Worm (Caenorhabditis elegans) whole organism, L3 larva: ENCODE data around the gene idpb-2.

Experiments used
- ama-1 ChIP-seq: fragments of 150-350 bp; optimal IDR thresholded peaks from 2 replicates; lab custom pipeline; 2018
- ceh-82 ChIP-seq: fragments of 150-350 bp; optimal IDR thresholded peaks from 2 replicates; lab custom pipeline; 2014; ENCODE audit warnings: missing biosample characterization, missing genetic modification characterization
- ceh-9 ChIP-seq: sonication (generic microtip); optimal IDR thresholded peaks from 2 replicates; lab custom pipeline; 2018; ENCODE audit warnings: missing biosample characterization, missing genetic modification characterization
- daf-12 ChIP-seq: fragments of 150-350 bp; optimal IDR thresholded peaks from 2 replicates; lab custom pipeline; 2014; ENCODE audit warnings: missing biosample characterization, missing genetic modification reagents, missing genetic modification characterization
- egl-27 ChIP-seq: sonication (generic microtip); optimal IDR thresholded peaks from 4 replicates; lab custom pipeline; 2017; ENCODE audit warnings: missing biosample characterization, missing genetic modification reagents, missing genetic modification characterization
- egl-5 ChIP-seq: fragments of 150-350 bp; optimal IDR thresholded peaks from 2 replicates; lab custom pipeline; 2017; ENCODE audit warnings: missing biosample characterization, missing genetic modification reagents, missing genetic modification characterization, inconsistent platforms
- elt-2 ChIP-seq: sonication (generic microtip); optimal IDR thresholded peaks from 2 replicates; lab custom pipeline; 2016; ENCODE audit warnings: missing genetic modification reagents, mild to moderate bottlenecking, missing genetic modification characterization, missing compliant biosample characterization
- elt-3 ChIP-seq, 3 experiments: fragments of 150-350 bp in 1 of 3; sonication (generic microtip) in 2 of 3; optimal IDR thresholded peaks; 2 replicates in 2 of 3; 4 replicates in 1 of 3; lab custom pipeline; 2014 to 2017; ENCODE audit warnings: missing biosample characterization in 3 of 3, missing genetic modification characterization in 3 of 3
- fkh-10 ChIP-seq: sonication (generic microtip); optimal IDR thresholded peaks from 2 replicates; lab custom pipeline; 2017; ENCODE audit warnings: missing biosample characterization, missing genetic modification reagents, missing genetic modification characterization
- fkh-2 ChIP-seq: fragments of 150-350 bp; optimal IDR thresholded peaks from 2 replicates; lab custom pipeline; 2014; ENCODE audit warnings: missing biosample characterization, missing genetic modification reagents, missing genetic modification characterization
- fos-1 ChIP-seq: fragments of 150-350 bp; optimal IDR thresholded peaks from 2 replicates; lab custom pipeline; 2014; ENCODE audit warnings: missing biosample characterization, missing genetic modification characterization
- hmg-11 ChIP-seq: sonication (generic microtip); optimal IDR thresholded peaks from 2 replicates; lab custom pipeline; 2016; ENCODE audit warnings: missing genetic modification characterization, missing compliant biosample characterization
- jun-1 ChIP-seq: fragments of 150-350 bp; optimal IDR thresholded peaks from 2 replicates; lab custom pipeline; 2014; ENCODE audit warnings: missing biosample characterization, missing genetic modification reagents, missing genetic modification characterization
- lin-15B ChIP-seq: fragments of 150-350 bp; optimal IDR thresholded peaks from 2 replicates; lab custom pipeline; 2014; ENCODE audit warnings: missing biosample characterization, missing genetic modification characterization
- lin-39 ChIP-seq: fragments of 150-350 bp; optimal IDR thresholded peaks from 2 replicates; lab custom pipeline; 2018; ENCODE audit warnings: missing biosample characterization, missing genetic modification reagents, missing genetic modification characterization
- lsy-12 ChIP-seq: sonication (generic microtip); optimal IDR thresholded peaks from 2 replicates; lab custom pipeline; 2016; ENCODE audit warnings: mild to moderate bottlenecking, missing genetic modification characterization, missing compliant biosample characterization
- mdl-1 ChIP-seq: fragments of 150-350 bp; optimal IDR thresholded peaks from 2 replicates; lab custom pipeline; 2014; ENCODE audit warnings: missing biosample characterization, missing genetic modification characterization
- mml-1 ChIP-seq: fragments of 150-350 bp; sonication (generic microtip); optimal IDR thresholded peaks from 3 replicates; lab custom pipeline; 2014; ENCODE audit warnings: missing biosample characterization, missing genetic modification characterization
- nfya-1 ChIP-seq: sonication (generic microtip); optimal IDR thresholded peaks from 2 replicates; lab custom pipeline; 2017; ENCODE audit warnings: missing genetic modification characterization, mild to moderate bottlenecking, missing compliant biosample characterization, antibody characterized with exemption, moderate library complexity; ENCODE audit not compliant: insufficient read depth
- nhr-11 ChIP-seq: fragments of 150-350 bp; optimal IDR thresholded peaks from 2 replicates; lab custom pipeline; 2014; ENCODE audit warnings: missing biosample characterization, missing genetic modification characterization
- nhr-23 ChIP-seq: fragments of 150-350 bp; optimal IDR thresholded peaks from 2 replicates; lab custom pipeline; 2014; ENCODE audit warnings: missing biosample characterization, missing genetic modification reagents, missing genetic modification characterization
- nhr-25 ChIP-seq: sonication (generic microtip); optimal IDR thresholded peaks from 2 replicates; lab custom pipeline; 2017; ENCODE audit warnings: missing biosample characterization, missing genetic modification characterization
- nhr-28 ChIP-seq: fragments of 150-350 bp; optimal IDR thresholded peaks from 2 replicates; lab custom pipeline; 2014; ENCODE audit warnings: missing biosample characterization, missing genetic modification characterization
- nhr-43 ChIP-seq: sonication (generic microtip); optimal IDR thresholded peaks from 2 replicates; lab custom pipeline; 2016; ENCODE audit warnings: mild to moderate bottlenecking, missing genetic modification characterization, missing compliant biosample characterization; ENCODE audit not compliant: poor library complexity, severe bottlenecking
- nhr-67 ChIP-seq: fragments of 150-350 bp; optimal IDR thresholded peaks from 2 replicates; lab custom pipeline; 2014; ENCODE audit warnings: missing biosample characterization, missing genetic modification characterization
- nhr-76 ChIP-seq: fragments of 150-350 bp; sonication (generic microtip); optimal IDR thresholded peaks from 5 replicates; lab custom pipeline; 2014; ENCODE audit warnings: missing biosample characterization, missing genetic modification characterization
- nhr-77 ChIP-seq: fragments of 150-350 bp; optimal IDR thresholded peaks from 2 replicates; lab custom pipeline; 2014; ENCODE audit warnings: missing biosample characterization, missing genetic modification characterization
- pha-4 ChIP-seq: fragments of 150-350 bp; optimal IDR thresholded peaks from 2 replicates; lab custom pipeline; 2014; ENCODE audit warnings: missing biosample characterization, missing genetic modification reagents, missing genetic modification characterization
- pqm-1 ChIP-seq: fragments of 150-350 bp; optimal IDR thresholded peaks from 2 replicates; lab custom pipeline; 2017; ENCODE audit warnings: missing biosample characterization, missing genetic modification characterization, inconsistent platforms
- sea-2 ChIP-seq: fragments of 150-350 bp; sonication (generic microtip); optimal IDR thresholded peaks from 4 replicates; lab custom pipeline; 2014; ENCODE audit warnings: missing biosample characterization, missing genetic modification reagents, missing genetic modification characterization
- skn-1 ChIP-seq: fragments of 150-350 bp; optimal IDR thresholded peaks from 2 replicates; lab custom pipeline; 2014; ENCODE audit warnings: missing biosample characterization, missing genetic modification characterization
- snpc-4 ChIP-seq: fragments of 150-350 bp; optimal IDR thresholded peaks from 2 replicates; lab custom pipeline; 2014; ENCODE audit warnings: missing biosample characterization, missing genetic modification characterization
- tbx-2 ChIP-seq: sonication (generic microtip); optimal IDR thresholded peaks from 2 replicates; lab custom pipeline; 2016; ENCODE audit warnings: mild to moderate bottlenecking, missing genetic modification characterization, missing compliant biosample characterization
- unc-39 ChIP-seq: sonication (generic microtip); optimal IDR thresholded peaks from 4 replicates; lab custom pipeline; 2017; ENCODE audit warnings: missing biosample characterization, missing genetic modification characterization
- unc-62 ChIP-seq: fragments of 150-350 bp; sonication (generic microtip); optimal IDR thresholded peaks from 4 replicates; lab custom pipeline; 2014; ENCODE audit warnings: missing biosample characterization, missing genetic modification reagents, missing genetic modification characterization
- zag-1 ChIP-seq: fragments of 150-350 bp; optimal IDR thresholded peaks from 2 replicates; lab custom pipeline; 2014; ENCODE audit warnings: missing biosample characterization, missing genetic modification characterization

Gene idpb-2

ce11 chrII:5061794-5062368 is 7.5 kb downstream of the idpb-2 start, which contains the start of gene smc-5 (continued):
- TF ChIP-seq mdl-1 (tag; lab: Kevin White, UChicago) (no peak), sea-2 (GFP tag; lab: Kevin White, UChicago) (no peak), pha-4 (tag; lab: Kevin White, UChicago) (no peak), elt-3 (tag; optimal IDR thresholded peaks at IDR 0.05; lab: Kevin White, UChicago) (no peak), elt-2 (tag; lab: Kevin White, UChicago) (no peak)

DNA sequence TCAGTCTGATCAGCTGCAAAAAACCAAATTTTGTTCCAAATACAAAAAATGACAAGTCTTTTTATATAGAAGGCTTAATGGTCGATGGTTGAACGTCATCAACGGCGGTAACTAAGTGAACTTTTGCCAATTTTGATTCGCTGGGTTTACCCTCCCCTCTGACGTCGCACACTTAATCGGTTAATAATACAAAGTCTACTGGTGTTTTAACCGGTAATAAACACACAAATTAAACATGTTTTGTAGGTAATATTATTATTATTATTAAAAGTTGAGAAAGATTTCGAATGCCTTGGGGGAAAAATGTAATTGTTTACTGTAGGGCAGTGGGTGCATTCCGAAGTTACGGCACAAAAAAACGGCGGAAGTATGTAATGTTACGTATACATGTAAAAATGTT is 8.7 kb downstream of the idpb-2 start, which contains the start of gene pho-12:
Gene pho-12, minus strand, starts transcription at position 101 of the 400 bp plus-strand sequence.
- TF ChIP-seq daf-12 (tag; lab: Kevin White, UChicago), result no peak
- TF ChIP-seq nhr-67 (tag; lab: Kevin White, UChicago), result no peak
- TF ChIP-seq elt-3 (tag; optimal IDR thresholded peaks at IDR 0.05; lab: Kevin White, UChicago), result no peak
- TF ChIP-seq mml-1 (tag; lab: Kevin White, UChicago), result no peak
- TF ChIP-seq nhr-28 (tag; lab: Kevin White, UChicago), result no peak
- TF ChIP-seq nhr-23 (tag; lab: Kevin White, UChicago), result no peak
- TF ChIP-seq zag-1 (tag; lab: Kevin White, UChicago), result no peak
- TF ChIP-seq egl-27 (tag; lab: Kevin White, UChicago), result no peak
- no peak for TF ChIP-seq pqm-1 (tag; lab: Kevin White, UChicago)
- TF ChIP-seq unc-39 (tag; lab: Kevin White, UChicago), result no peak
- TF ChIP-seq mdl-1 (tag; lab: Kevin White, UChicago), result no peak
- TF ChIP-seq lin-39 (tag; lab: Kevin White, UChicago), result no peak
- TF ChIP-seq, all 47 proteins: peak for 0

DNA sequence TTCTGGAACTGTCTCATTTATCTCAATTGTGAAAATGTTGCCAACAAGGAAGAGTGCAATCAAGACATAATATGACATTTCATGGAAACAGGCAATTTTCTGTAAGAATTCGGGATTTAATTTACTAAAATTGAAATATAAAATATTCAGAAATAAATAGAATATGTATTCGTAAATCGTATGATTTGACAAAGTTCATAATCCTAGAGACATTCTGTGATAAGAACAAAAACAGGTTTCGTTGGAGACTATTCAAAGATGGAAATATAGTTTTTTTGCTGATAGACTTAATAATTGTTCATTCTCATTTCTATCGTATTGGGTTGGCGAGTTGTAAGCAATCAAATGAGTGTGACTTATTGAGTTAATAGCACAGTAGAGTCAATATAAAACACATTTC is 11.4 kb downstream of the idpb-2 start, which contains the start of gene C27A2.12:
Gene C27A2.12, minus strand, starts transcription at position 101 of the 400 bp plus-strand sequence.
- TF ChIP-seq nhr-11, result no peak
- no peak for TF ChIP-seq sea-2 (GFP tag; lab: Kevin White, UChicago)
- TF ChIP-seq unc-62 (GFP tag; lab: Kevin White, UChicago), result no peak
- no peak for TF ChIP-seq fkh-2 (tag; lab: Kevin White, UChicago)
- TF ChIP-seq fos-1, result no peak
- no peak for TF ChIP-seq nhr-67 (tag; lab: Kevin White, UChicago)
- TF ChIP-seq nhr-23 (tag; lab: Kevin White, UChicago), result no peak

DNA sequence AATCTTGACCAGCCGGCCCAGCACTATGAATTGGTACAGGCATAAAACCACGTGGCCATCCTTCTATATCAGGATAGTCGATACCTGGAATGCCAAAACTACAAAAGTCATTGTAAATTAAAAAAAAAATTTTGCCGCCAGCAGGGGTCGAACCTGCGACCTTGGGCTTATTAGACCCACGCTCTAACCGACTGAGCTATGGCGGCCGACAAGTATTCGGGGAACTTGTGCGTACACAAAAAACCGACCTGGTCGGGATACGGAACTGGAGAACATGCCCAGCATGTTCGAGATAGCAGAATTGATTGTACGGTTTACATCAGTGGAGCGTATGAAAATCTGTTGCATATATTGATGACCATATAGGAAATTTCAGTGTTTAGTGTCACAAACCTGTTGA is 12.1 kb downstream of the idpb-2 start:
- TF ChIP-seq skn-1 (tag; lab: Kevin White, UChicago) (no peak), sea-2 (GFP tag; lab: Kevin White, UChicago) (no peak), lin-39 (tag; lab: Kevin White, UChicago) (peak; percentile 21), ceh-9 (tag; lab: Kevin White, UChicago) (no peak), nfya-1 (tag; lab: Kevin White, UChicago) (peak; percentile 43), pha-4 (tag; lab: Kevin White, UChicago) (peak; percentile 73), elt-2 (tag; lab: Kevin White, UChicago) (peak; percentile 90), nhr-43 (tag; lab: Kevin White, UChicago) (peak; percentile 84), nhr-77 (tag; lab: Kevin White, UChicago) (no peak), nhr-25 (peak; percentile 79), lin-15B (peak; percentile 37), unc-39 (tag; lab: Kevin White, UChicago) (no peak), ceh-82 (tag; lab: Kevin White, UChicago) (no peak), fkh-10 (GFP tag; lab: Kevin White, UChicago) (no peak), elt-3 (tag; optimal IDR thresholded peaks at IDR 0.05; lab: Kevin White, UChicago) (no peak), tbx-2 (tag; lab: Kevin White, UChicago) (peak; percentile 51), jun-1 (tag; lab: Kevin White, UChicago) (peak; percentile 9), hmg-11 (peak; percentile 67), nhr-76 (tag; lab: Kevin White, UChicago) (no peak), lsy-12 (peak; percentile 71), mdl-1 (tag; lab: Kevin White, UChicago) (no peak), egl-27 (tag; lab: Kevin White, UChicago) (no peak), ama-1 (no peak), nhr-23 (tag; lab: Kevin White, UChicago) (peak; percentile 46), pqm-1 (tag; lab: Kevin White, UChicago) (peak; percentile 9), snpc-4 (tag; lab: Kevin White, UChicago) (peak; percentile 99), nhr-67 (tag; lab: Kevin White, UChicago) (no peak), egl-5 (tag; lab: Kevin White, UChicago) (peak; percentile 61)
